Worm (Caenorhabditis elegans) whole organism, L4 larva: ENCODE results near the gene T10B10.4.

Experiments
- R02D3.7 ChIP-seq: fragments of 150-350 bp; sonication (generic microtip); optimal IDR thresholded peaks from 3 replicates; lab custom pipeline; 2014; ENCODE audit warnings: missing biosample characterization, missing genetic modification characterization
- daf-19 ChIP-seq: fragments of 200-800 bp; sonication (Bioruptor generic); conservative IDR thresholded peaks from 2 replicates; pipeline ENCODE4 v1.3.6; 2022; ENCODE audit warnings: missing genetic modification characterization, missing compliant biosample characterization
- fos-1 ChIP-seq: fragments of 150-350 bp; optimal IDR thresholded peaks from 2 replicates; lab custom pipeline; 2014; ENCODE audit warnings: missing biosample characterization, missing genetic modification characterization
- lin-38 ChIP-seq: fragments of 200-800 bp; sonication (Bioruptor generic); IDR thresholded peaks from 2 replicates; pipeline ENCODE4 v1.3.6; 2022; ENCODE audit warnings: missing genetic modification reagents, missing genetic modification characterization, missing compliant biosample characterization

DNA sequence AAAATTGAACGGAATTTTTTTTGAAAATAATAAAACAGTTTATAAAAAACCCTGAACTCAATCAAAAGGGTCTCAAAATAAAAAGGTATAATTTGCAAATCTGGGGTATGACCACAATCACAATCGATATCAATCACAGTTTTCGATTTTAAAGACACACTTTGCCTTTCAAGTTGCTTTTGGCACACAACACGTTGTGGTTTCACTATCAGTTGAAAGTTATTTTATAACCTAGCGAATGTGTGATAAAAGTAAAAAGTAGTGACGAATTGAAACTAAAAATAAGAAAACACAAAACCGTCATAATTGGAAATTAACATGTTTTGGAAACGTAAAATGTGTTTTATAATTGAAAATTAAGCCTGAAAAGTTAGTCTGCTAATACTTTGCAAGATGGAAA is 22.2 kb upstream of the T10B10.4 start:
- no peak for TF ChIP-seq lin-38 (GFP tag; lab: Robert Waterston, UW)
- no peak for TF ChIP-seq daf-19 (GFP tag; lab: Robert Waterston, UW)
- no peak for TF ChIP-seq R02D3.7 (tag; lab: Kevin White, UChicago)
- no peak for TF ChIP-seq fos-1 (tag; lab: Kevin White, UChicago)
